Fruit fly (Drosophila melanogaster): ENCODE data around the gene CG16890.
A peak's percentile ranks its signal among the peaks of the same experiment; 100 is the strongest.

Gene CG16890

DNA sequence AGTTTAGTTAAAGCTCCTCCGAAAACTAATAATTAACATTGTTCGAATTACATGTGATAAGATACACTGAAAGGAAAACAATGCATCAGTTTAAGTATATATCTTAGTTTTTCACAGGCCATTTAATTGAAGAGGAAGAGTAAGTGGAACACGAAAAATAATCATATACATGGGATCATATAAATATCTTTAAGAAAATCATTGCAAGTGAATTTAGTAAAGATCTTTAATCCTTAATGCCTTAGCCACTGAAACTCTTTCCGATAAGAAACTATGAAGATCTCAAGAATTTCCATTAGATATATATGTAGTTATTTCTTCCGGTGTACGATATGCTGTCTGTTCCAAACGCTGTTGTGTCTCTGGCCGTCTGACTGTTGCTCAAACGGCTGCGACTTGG, 5.5 kb downstream of the CG16890 start (continued):
- no peak for TF ChIP-seq CG11085 (GFP tag; IDR thresholded peaks at IDR 0.05)
- TF ChIP-seq Dip2 (GFP tag; IDR thresholded peaks at IDR 0.05) = no peak
- peak; percentile 60 for TF ChIP-seq lilli (GFP tag; optimal IDR thresholded peaks at IDR 0.05)
- TF ChIP-seq Awh (GFP tag; IDR thresholded peaks at IDR 0.05) = peak; percentile 40; the same call in 1 of the 2 replicates
- TF ChIP-seq eyg (GFP tag; optimal IDR thresholded peaks at IDR 0.05) = peak; percentile 54
- no peak for TF ChIP-seq CG4282 (GFP tag; optimal IDR thresholded peaks at IDR 0.05)
- no peak for TF ChIP-seq eve (GFP tag; optimal IDR thresholded peaks at IDR 0.05)
- TF ChIP-seq Antp (GFP tag; optimal IDR thresholded peaks at IDR 0.05) = peak; percentile 19
- no peak for TF ChIP-seq CG34376 (GFP tag; optimal IDR thresholded peaks at IDR 0.05)
- TF ChIP-seq mirr (GFP tag; optimal IDR thresholded peaks at IDR 0.05) = no peak
- peak; percentile 52 for TF ChIP-seq CG3281 (GFP tag; optimal IDR thresholded peaks at IDR 0.05)
- TF ChIP-seq jing (GFP tag; optimal IDR thresholded peaks at IDR 0.05) = peak; percentile 41
- no peak for TF ChIP-seq dimm (GFP tag; IDR thresholded peaks at IDR 0.05)
- no peak for TF ChIP-seq CTCF (GFP tag; optimal IDR thresholded peaks at IDR 0.05)
- TF ChIP-seq psq (GFP tag; optimal IDR thresholded peaks at IDR 0.05) = no peak
- TF ChIP-seq Max (GFP tag; optimal IDR thresholded peaks at IDR 0.05) = peak; percentile 45
- TF ChIP-seq Nf-YB (GFP tag; optimal IDR thresholded peaks at IDR 0.05) = peak; percentile 61
- TF ChIP-seq Scr (GFP tag; IDR thresholded peaks at IDR 0.05; ENCODE audit: partially characterized antibody) = no peak
- TF ChIP-seq CG10431 (GFP tag; optimal IDR thresholded peaks at IDR 0.05) = peak; percentile 30
- no peak for TF ChIP-seq Sry-β (GFP tag; optimal IDR thresholded peaks at IDR 0.05)
- no peak for TF ChIP-seq Dll (GFP tag; IDR thresholded peaks at IDR 0.05; ENCODE audit: partially characterized antibody)
- TF ChIP-seq lab (GFP tag; optimal IDR thresholded peaks at IDR 0.05) = peak; percentile 50
- TF ChIP-seq wdn (GFP tag; IDR thresholded peaks at IDR 0.05) = no peak
- no peak for TF ChIP-seq chinmo (GFP tag; IDR thresholded peaks at IDR 0.05; ENCODE audit: partially characterized antibody)
- TF ChIP-seq mld (GFP tag; IDR thresholded peaks at IDR 0.05; ENCODE audit: partially characterized antibody) = no peak
- TF ChIP-seq Taf1 (GFP tag; IDR thresholded peaks at IDR 0.05) = peak; percentile 46; the same call in 1 of the 2 replicates
- no peak for TF ChIP-seq sim (GFP tag; IDR thresholded peaks at IDR 0.05)
- peak; percentile 80 for TF ChIP-seq grau (tag; optimal IDR thresholded peaks at IDR 0.05)
- TF ChIP-seq Bdp1 (GFP tag; optimal IDR thresholded peaks at IDR 0.05) = no peak
- TF ChIP-seq salm (tag; optimal IDR thresholded peaks at IDR 0.05) = peak; percentile 68
- no peak for TF ChIP-seq CG30020 (tag; optimal IDR thresholded peaks at IDR 0.05)
- no peak for TF ChIP-seq fru (optimal IDR thresholded peaks at IDR 0.05)
- peak; percentile 49 to 63 for TF ChIP-seq dpn (GFP tag; optimal IDR thresholded peaks at IDR 0.05)
- TF ChIP-seq ham (GFP tag; IDR thresholded peaks at IDR 0.05) = no peak
- TF ChIP-seq HLH3B (GFP tag; IDR thresholded peaks at IDR 0.05) = peak; percentile 19; the same call in 1 of the 2 replicates
- no peak for TF ChIP-seq CG11093 (GFP tag; IDR thresholded peaks at IDR 0.05)
- no peak for TF ChIP-seq CG10462 (GFP tag; optimal IDR thresholded peaks at IDR 0.05)
- TF ChIP-seq CG4820 (GFP tag; optimal IDR thresholded peaks at IDR 0.05) = peak; percentile 69
- no peak for TF ChIP-seq ac (GFP tag; optimal IDR thresholded peaks at IDR 0.05)
- no peak for TF ChIP-seq CG3726 (GFP tag; IDR thresholded peaks at IDR 0.05)
- peak; percentile 33; the same call in 1 of the 3 replicates for TF ChIP-seq B-H1 (GFP tag; IDR thresholded peaks at IDR 0.05)
- no peak for TF ChIP-seq sqz (GFP tag; optimal IDR thresholded peaks at IDR 0.05)
- no peak for TF ChIP-seq bigmax (GFP tag; optimal IDR thresholded peaks at IDR 0.05)
- TF ChIP-seq CG10654 (GFP tag; optimal IDR thresholded peaks at IDR 0.05) = peak; percentile 36
- peak; percentile 76 for TF ChIP-seq Drgx (GFP tag; IDR thresholded peaks at IDR 0.05)
- TF ChIP-seq nom (GFP tag; optimal IDR thresholded peaks at IDR 0.05) = no peak
- no peak for TF ChIP-seq gfzf (GFP tag; optimal IDR thresholded peaks at IDR 0.05)
- no peak for TF ChIP-seq sc (optimal IDR thresholded peaks at IDR 0.05)
- TF ChIP-seq sc (GFP tag; optimal IDR thresholded peaks at IDR 0.05) = peak; percentile 36
- no peak for TF ChIP-seq Bgb (GFP tag; IDR thresholded peaks at IDR 0.05; ENCODE audit: partially characterized antibody)
- peak; percentile 41 for TF ChIP-seq CG2875 (GFP tag; optimal IDR thresholded peaks at IDR 0.05)
- peak; percentile 5 for TF ChIP-seq NC2β (GFP tag; optimal IDR thresholded peaks at IDR 0.05)
- TF ChIP-seq CG17361 (GFP tag; IDR thresholded peaks at IDR 0.05) = peak; percentile 65
